Worm (Caenorhabditis elegans): ENCODE data around the gene hmt-1.
A peak's percentile ranks its signal among the peaks of the same experiment; 100 is the strongest.

The hmt-1 gene

ce11 chrIII:11090870-11091386 is 8.8 kb downstream of the hmt-1 start (continued):
- TF ChIP-seq F52B5.7 (tag; optimal IDR thresholded peaks at IDR 0.05): peak; percentile 72
- no peak for TF ChIP-seq Y53F4B.3 (GFP tag; IDR thresholded peaks at IDR 0.05)
- TF ChIP-seq lsy-27 (tag; optimal IDR thresholded peaks at IDR 0.05; ENCODE audit: borderline replicate concordance, insufficient read depth): no peak
- peak; percentile 98 for TF ChIP-seq snpc-1.1 (tag; optimal IDR thresholded peaks at IDR 0.05; ENCODE audit: insufficient read depth)
- peak; percentile 86 for TF ChIP-seq nfyb-1 (GFP tag; IDR thresholded peaks at IDR 0.05)
- TF ChIP-seq let-607 (tag; optimal IDR thresholded peaks at IDR 0.05): peak in 1 of 2 experiments; percentile 47
- TF ChIP-seq hlh-12 (tag; optimal IDR thresholded peaks at IDR 0.05): no peak
- no peak for TF ChIP-seq B0035.1 (tag; optimal IDR thresholded peaks at IDR 0.05)
- TF ChIP-seq ztf-26 (tag; optimal IDR thresholded peaks at IDR 0.05): no peak
- TF ChIP-seq ceh-100 (GFP tag; IDR thresholded peaks at IDR 0.05): peak; percentile 89
- peak; percentile 66; the same call in 1 of the 2 replicates for TF ChIP-seq egl-44 (GFP tag; IDR thresholded peaks at IDR 0.05)
- peak; percentile 53 for TF ChIP-seq fkh-3 (tag; optimal IDR thresholded peaks at IDR 0.05)
- TF ChIP-seq ztf-18 (tag; optimal IDR thresholded peaks at IDR 0.05): no peak
- TF ChIP-seq efl-1 (GFP tag; optimal IDR thresholded peaks at IDR 0.05): no peak
- peak; percentile 97 for TF ChIP-seq pbrm-1 (GFP tag; IDR thresholded peaks at IDR 0.05)
- 0 out of 2 replicates have a peak, but pooled peaks have one; percentile 52 for TF ChIP-seq ceh-58 (GFP tag; IDR thresholded peaks at IDR 0.05)
- peak; percentile 86 for TF ChIP-seq F49E8.2 (tag; optimal IDR thresholded peaks at IDR 0.05; ENCODE audit: insufficient read depth)
- 0 out of 2 replicates have a peak, but pooled peaks have one; percentile 28 for TF ChIP-seq K11D2.4 (GFP tag; IDR thresholded peaks at IDR 0.05)
- peak; percentile 93 for TF ChIP-seq snpc-1.3 (tag; optimal IDR thresholded peaks at IDR 0.05; ENCODE audit: insufficient read depth)
- no peak for TF ChIP-seq madf-10 (tag; optimal IDR thresholded peaks at IDR 0.05)
- TF ChIP-seq attf-3 (GFP tag; conservative IDR thresholded peaks at IDR 0.05): peak; percentile 32; the same call in 1 of the 2 replicates
- TF ChIP-seq hlh-26 (GFP tag; conservative IDR thresholded peaks at IDR 0.05): no peak
- TF ChIP-seq ets-4 (GFP tag; optimal IDR thresholded peaks at IDR 0.05): no peak
- no peak for TF ChIP-seq sea-2 (GFP tag; IDR thresholded peaks at IDR 0.05)
- TF ChIP-seq bed-1 (GFP tag; IDR thresholded peaks at IDR 0.05): 0 out of 2 replicates have a peak, but pooled peaks have one; percentile 73
- TF ChIP-seq attf-5 (GFP tag; optimal IDR thresholded peaks at IDR 0.05): no peak
- TF ChIP-seq tlf-1 (GFP tag; optimal IDR thresholded peaks at IDR 0.05): peak; percentile 58
- TF ChIP-seq ztf-6 (GFP tag; IDR thresholded peaks at IDR 0.05): no peak
- no peak for TF ChIP-seq rpc-1 (optimal IDR thresholded peaks at IDR 0.05)
- TF ChIP-seq rpc-1 (tag; optimal IDR thresholded peaks at IDR 0.05): no peak
- no peak for TF ChIP-seq pha-4 (tag; optimal IDR thresholded peaks at IDR 0.05)
- TF ChIP-seq nfya-1 (tag; optimal IDR thresholded peaks at IDR 0.05; ENCODE audit: borderline replicate concordance, insufficient read depth): no peak
- no peak for TF ChIP-seq nhr-179 (tag; optimal IDR thresholded peaks at IDR 0.05)
- peak; percentile 60 for TF ChIP-seq repo-1 (tag; optimal IDR thresholded peaks at IDR 0.05)
- TF ChIP-seq F57A8.1 (GFP tag; optimal IDR thresholded peaks at IDR 0.05): peak; percentile 5
- peak; percentile 71 for TF ChIP-seq lin-54 (GFP tag; optimal IDR thresholded peaks at IDR 0.05)
- TF ChIP-seq F10E7.11 (tag; optimal IDR thresholded peaks at IDR 0.05): peak; percentile 90
- TF ChIP-seq B0261.1 (tag; optimal IDR thresholded peaks at IDR 0.05): no peak
- peak; percentile 88 for TF ChIP-seq ama-1 (optimal IDR thresholded peaks at IDR 0.05)
- no peak for TF ChIP-seq ama-1 (GFP tag; optimal IDR thresholded peaks at IDR 0.05)
- TF ChIP-seq mxl-1 (tag; optimal IDR thresholded peaks at IDR 0.05): no peak
- TF ChIP-seq xnd-1 (tag; optimal IDR thresholded peaks at IDR 0.05): peak; percentile 55
- no peak for TF ChIP-seq let-526 (GFP tag; IDR thresholded peaks at IDR 0.05)
- peak; percentile 61; the same call in 1 of the 2 replicates for TF ChIP-seq Y95B8A.8 (GFP tag; IDR thresholded peaks at IDR 0.05)
- TF ChIP-seq F39B2.1 (GFP tag; IDR thresholded peaks at IDR 0.05): no peak
- TF ChIP-seq Y53G8AR.9 (GFP tag; conservative IDR thresholded peaks at IDR 0.05): peak; percentile 86; the same call in 1 of the 2 replicates
- peak; percentile 61; the same call in 1 of the 2 replicates for TF ChIP-seq egrh-3 (GFP tag; IDR thresholded peaks at IDR 0.05)
- no peak for TF ChIP-seq Y79H2A.3 (GFP tag; conservative IDR thresholded peaks at IDR 0.05)
